Worm (Caenorhabditis elegans) whole organism, L4/young adult: ENCODE measurements around the gene clec-190.
"Not testable (repeated sequence)": the region's sequence is repeated elsewhere in the genome, so short reads cannot be mapped to it uniquely, and the experiment has no call there.

Experiments used
- W03F9.2 ChIP-seq: fragments of 150-350 bp; optimal IDR thresholded peaks from 2 replicates; lab custom pipeline; 2014; ENCODE audit warnings: missing biosample characterization, missing genetic modification characterization
- dao-5 ChIP-seq: sonication (generic microtip); optimal IDR thresholded peaks from 2 replicates; lab custom pipeline; 2016; ENCODE audit warnings: missing genotype, missing genetic modification characterization, moderate library complexity, missing compliant biosample characterization
- him-1 ChIP-seq: sonication (generic microtip); optimal IDR thresholded peaks from 2 replicates; lab custom pipeline; 2016; ENCODE audit warnings: missing genotype, missing genetic modification reagents, missing genetic modification characterization, missing compliant biosample characterization

clec-190 gene

ce11 chrIV:15126021-15126420, at the start of gene clec-190:
Gene clec-190 (minus strand): TSS chrIV:15126121.
- TF ChIP-seq W03F9.2 (tag; lab: Kevin White, UChicago) (no peak), him-1 (tag; lab: Kevin White, UChicago) (no peak), dao-5 (tag; lab: Kevin White, UChicago) (no peak)

ce11 chrIV:15168442-15168841, 42.5 kb upstream of the clec-190 start:
- TF ChIP-seq dao-5 (tag; lab: Kevin White, UChicago) (no peak), W03F9.2 (tag; lab: Kevin White, UChicago) (no peak), him-1 (tag; lab: Kevin White, UChicago) (no peak)

DNA sequence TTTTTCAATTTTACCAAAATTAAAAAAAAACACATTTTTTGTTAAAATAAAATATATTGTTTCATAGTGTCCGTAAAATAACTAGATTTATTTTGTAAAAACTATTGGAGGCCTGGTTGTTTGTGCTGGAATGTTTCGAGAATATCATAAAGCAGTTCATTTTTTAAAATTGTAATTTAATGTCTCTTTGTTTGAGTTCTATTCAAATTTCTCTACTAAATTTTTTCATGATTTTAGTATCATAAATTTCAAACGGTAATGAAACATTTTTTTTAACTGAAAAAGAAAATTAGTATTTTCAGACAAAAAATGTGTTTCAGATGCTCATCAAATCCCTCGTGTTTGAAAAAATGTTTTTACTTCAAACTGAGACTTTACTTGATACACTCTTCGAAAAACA, 39.7 kb upstream of the clec-190 start:
- TF ChIP-seq him-1 (tag; lab: Kevin White, UChicago), result no peak
- no peak for TF ChIP-seq W03F9.2 (tag; lab: Kevin White, UChicago)
- TF ChIP-seq dao-5 (tag; lab: Kevin White, UChicago), result no peak

DNA sequence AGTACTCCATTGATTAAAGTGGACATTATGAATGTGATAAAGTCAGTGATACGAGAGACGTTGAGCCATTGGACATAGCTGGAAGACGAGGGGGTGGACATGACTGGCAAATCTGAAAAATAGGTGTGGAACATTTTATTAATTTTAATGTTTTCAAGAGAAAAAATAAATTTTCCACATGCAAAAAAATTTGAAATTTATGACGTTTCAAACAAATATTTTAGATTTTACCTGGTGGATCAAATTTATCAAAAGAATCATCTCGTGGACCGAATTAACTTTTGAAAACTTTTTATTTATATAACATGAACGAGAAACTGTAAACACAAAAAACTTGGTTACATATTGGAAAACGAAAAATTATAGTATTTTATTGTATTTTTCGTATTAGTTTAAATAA, 21.2 kb upstream of the clec-190 start, which contains the start of gene str-78:
TSS of gene str-78 (minus strand) at position 101 of the 400 bp plus-strand sequence.
- no peak for TF ChIP-seq him-1 (tag; lab: Kevin White, UChicago)

- TF ChIP-seq dao-5 (tag; lab: Kevin White, UChicago) (no peak), him-1 (tag; lab: Kevin White, UChicago) (no peak), W03F9.2 (tag; lab: Kevin White, UChicago) (no peak)
Measured at ce11 chrIV:15140832-15141231, 14.9 kb upstream of the clec-190 start, which contains the start of gene srg-51. Gene srg-51 (minus strand): TSS chrIV:15140932.

ce11 chrIV:15133899-15134298, 8.0 kb upstream of the clec-190 start, which contains the start of gene M199.8:
Gene M199.8 (minus strand): TSS chrIV:15133999.
- not testable (repeated sequence) for TF ChIP-seq dao-5, W03F9.2, him-1 (tag; lab: Kevin White, UChicago)

DNA sequence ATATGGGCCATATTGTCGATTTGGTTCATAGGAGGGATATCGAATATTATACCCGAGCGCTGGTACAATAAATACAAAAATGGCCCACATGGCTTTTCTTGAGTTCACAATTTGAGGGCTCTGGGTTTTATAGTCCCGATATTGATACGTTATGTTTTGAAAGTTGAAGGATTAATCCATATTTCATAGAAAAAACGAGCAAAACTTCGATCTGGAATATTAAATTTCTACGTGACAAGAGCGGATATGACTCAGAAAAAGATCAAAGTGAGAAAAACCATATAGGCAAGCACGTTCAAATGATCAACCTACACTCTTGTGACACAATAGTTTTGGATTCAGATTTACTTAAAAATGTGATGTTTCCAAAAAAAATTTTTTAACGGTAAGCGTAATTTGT, 5.8 kb upstream of the clec-190 start, which contains the start of gene col-135:
TSS of gene col-135 (minus strand) at position 101 of the 400 bp plus-strand sequence.
- TF ChIP-seq him-1 (tag; lab: Kevin White, UChicago), result no peak
- TF ChIP-seq dao-5 (tag; lab: Kevin White, UChicago), result no peak
- no peak for TF ChIP-seq W03F9.2 (tag; lab: Kevin White, UChicago)

DNA sequence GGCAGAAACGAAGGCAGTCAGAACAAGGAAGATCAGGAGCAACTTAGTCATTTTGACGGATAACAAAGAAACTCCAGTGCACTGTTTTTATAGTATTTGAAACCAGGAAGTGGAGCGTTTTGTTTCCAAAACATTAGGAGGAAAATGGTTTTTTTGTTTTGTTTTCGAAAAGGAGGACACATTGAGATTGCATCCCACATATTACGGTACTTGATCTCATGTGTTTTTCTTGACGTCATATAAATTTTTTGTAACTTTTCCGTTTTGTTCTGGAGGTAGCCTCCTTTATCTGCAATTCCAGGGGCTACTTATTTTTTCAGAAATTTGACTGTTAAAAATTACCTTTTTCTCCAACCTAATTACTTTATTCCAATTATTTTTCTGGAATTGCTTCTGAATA, 1.8 kb upstream of the clec-190 start, which contains the start of gene M199.9:
TSS of gene M199.9 (minus strand) at position 101 of the 400 bp plus-strand sequence.
- TF ChIP-seq dao-5 (tag; lab: Kevin White, UChicago) (no peak), W03F9.2 (tag; lab: Kevin White, UChicago) (no peak), him-1 (tag; lab: Kevin White, UChicago) (no peak)

ce11 chrIV:15122882-15123281, 3.0 kb downstream of the clec-190 start, which contains the start of gene M199.7:
Gene M199.7 (plus strand): TSS chrIV:15123182.
- no peak for TF ChIP-seq W03F9.2 (tag; lab: Kevin White, UChicago)
- no peak for TF ChIP-seq him-1 (tag; lab: Kevin White, UChicago)
- no peak for TF ChIP-seq dao-5 (tag; lab: Kevin White, UChicago)

DNA sequence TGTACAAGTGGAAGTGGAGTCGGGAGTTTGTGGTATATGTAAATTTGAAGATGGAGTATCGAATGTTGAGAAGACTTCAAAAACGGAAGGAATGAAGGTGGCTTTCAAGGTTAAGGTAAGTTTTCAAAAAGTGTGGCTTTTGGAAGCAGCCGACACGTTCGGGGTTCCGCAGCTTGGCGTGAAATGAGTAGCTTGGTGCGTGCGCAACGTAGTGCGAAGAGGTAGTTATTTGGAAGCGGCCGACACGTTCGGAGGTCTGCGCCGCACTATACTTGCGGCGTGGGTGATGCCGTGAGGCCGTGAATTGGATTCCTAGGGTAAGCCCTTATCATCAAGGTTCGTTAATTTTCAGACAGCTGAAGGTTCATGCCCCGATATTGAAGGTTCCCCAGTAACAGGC, 5.2 kb downstream of the clec-190 start, which contains the start of gene clec-189:
TSS of gene clec-189 (plus strand) at position 92 of the 400 bp plus-strand sequence.
- TF ChIP-seq W03F9.2 (tag; lab: Kevin White, UChicago) (no peak), him-1 (tag; lab: Kevin White, UChicago) (no peak), dao-5 (tag; lab: Kevin White, UChicago) (no peak)

ce11 chrIV:15119268-15119667, 6.7 kb downstream of the clec-190 start:
- TF ChIP-seq him-1 (tag; lab: Kevin White, UChicago) (no peak), dao-5 (tag; lab: Kevin White, UChicago) (no peak), W03F9.2 (tag; lab: Kevin White, UChicago) (no peak)

DNA sequence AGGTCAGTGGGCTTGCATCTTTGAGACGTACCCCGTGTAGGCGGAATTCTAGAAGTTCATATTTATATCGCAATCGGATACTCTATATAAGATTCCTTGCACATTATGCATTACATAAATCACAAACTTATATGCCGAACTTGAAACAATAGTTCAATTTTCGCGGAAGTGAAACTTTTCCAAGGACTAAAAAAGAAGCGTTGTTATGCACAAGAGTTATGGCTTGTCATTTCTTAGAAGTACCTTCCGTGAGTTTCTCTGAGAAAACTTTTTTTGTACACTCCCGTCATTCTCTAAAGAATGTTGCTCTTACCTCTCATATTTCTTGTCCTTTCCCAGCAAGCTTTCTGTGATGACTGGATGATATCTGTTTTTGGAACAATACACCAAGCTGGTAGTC, 7.5 kb downstream of the clec-190 start, which contains the start of gene M199.136:
TSS of gene M199.136 (plus strand) at position 301 of the 400 bp plus-strand sequence.
- no peak for TF ChIP-seq him-1 (tag; lab: Kevin White, UChicago)
- no peak for TF ChIP-seq W03F9.2 (tag; lab: Kevin White, UChicago)
- TF ChIP-seq dao-5 (tag; lab: Kevin White, UChicago), result no peak

- TF ChIP-seq him-1 (tag; lab: Kevin White, UChicago), result no peak
- no peak for TF ChIP-seq W03F9.2 (tag; lab: Kevin White, UChicago)
- TF ChIP-seq dao-5 (tag; lab: Kevin White, UChicago), result no peak
Measured at ce11 chrIV:15114324-15114723, 11.6 kb downstream of the clec-190 start, which contains the start of gene M199.135. Gene M199.135 (plus strand): TSS chrIV:15114624.

DNA sequence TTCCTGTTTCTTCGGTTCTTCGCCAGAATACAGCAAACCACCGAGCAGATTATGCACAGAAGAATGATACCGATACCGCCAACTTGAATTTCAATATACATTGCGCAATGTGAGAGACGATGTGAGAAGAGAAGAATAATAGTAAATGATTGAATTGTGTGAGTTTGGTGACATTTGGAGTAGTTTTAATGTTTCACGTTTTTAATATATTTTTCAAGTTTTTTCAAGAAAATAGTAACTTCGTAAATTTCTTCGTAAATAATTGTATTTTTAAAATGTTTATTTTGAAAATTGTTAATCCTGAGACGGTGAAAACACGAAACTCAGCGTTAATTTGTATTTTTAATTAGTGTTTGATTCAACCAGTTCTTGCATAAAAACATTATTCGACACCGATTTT, 12.8 kb downstream of the clec-190 start, which contains the start of gene M199.134:
TSS of gene M199.134 (minus strand) at position 101 of the 400 bp plus-strand sequence.
- no peak for TF ChIP-seq dao-5 (tag; lab: Kevin White, UChicago)
- no peak for TF ChIP-seq W03F9.2 (tag; lab: Kevin White, UChicago)
- TF ChIP-seq him-1 (tag; lab: Kevin White, UChicago), result no peak
